Fruit fly (Drosophila melanogaster) whole organism, wandering third instar larva: ENCODE results near the gene Megf8.

Experiments
- Abd-B ChIP-seq: fragments of >200 bp; optimal IDR thresholded peaks from 2 replicates; lab custom pipeline; 2017; ENCODE audit warnings: missing biosample characterization, missing genetic modification characterization
- CG32264 ChIP-seq: fragments of 200-800 bp; sonication (Bioruptor generic); optimal IDR thresholded peaks from 2 replicates; lab custom pipeline; 2016; ENCODE audit warnings: missing biosample characterization, missing genetic modification characterization
- CG9705 ChIP-seq: fragments of 200-800 bp; sonication (Bioruptor generic); optimal IDR thresholded peaks from 2 replicates; lab custom pipeline; 2018; ENCODE audit warnings: missing biosample characterization, mild to moderate bottlenecking, missing genetic modification characterization
- CrebA ChIP-seq: fragments of 200-800 bp; sonication (Bioruptor generic); optimal IDR thresholded peaks from 2 replicates; lab custom pipeline; 2016; ENCODE audit warnings: missing biosample characterization, mild to moderate bottlenecking, missing genetic modification characterization, borderline replicate concordance
- Dif ChIP-seq: fragments of 200-275, 200-300 bp; sonication (Bioruptor generic); optimal IDR thresholded peaks from 2 replicates; lab custom pipeline; 2018; ENCODE audit warnings: missing biosample characterization, missing genetic modification characterization; ENCODE audit not compliant: partially characterized antibody
- GATAd ChIP-seq: sonication (Bioruptor generic); optimal IDR thresholded peaks from 2 replicates; lab custom pipeline; 2016; ENCODE audit warnings: missing biosample characterization, missing genetic modification characterization
- HLH106 ChIP-seq: fragments of 200-800 bp; optimal IDR thresholded peaks from 3 replicates; lab custom pipeline; 2019; ENCODE audit warnings: missing biosample characterization, mild to moderate bottlenecking, missing genetic modification characterization, moderate library complexity
- Hnf4 ChIP-seq: fragments of 200-800 bp; sonication (Bioruptor generic); optimal IDR thresholded peaks from 2 replicates; lab custom pipeline; 2016; ENCODE audit warnings: missing biosample characterization, mild to moderate bottlenecking, missing genetic modification characterization
- Hr78 ChIP-seq: fragments of >200 bp; optimal IDR thresholded peaks from 2 replicates; lab custom pipeline; 2017; ENCODE audit warnings: missing biosample characterization, missing genetic modification characterization
- Hr83 ChIP-seq: fragments of 200-300 bp; sonication (Bioruptor generic); optimal IDR thresholded peaks from 2 replicates; lab custom pipeline; 2016; ENCODE audit warnings: missing biosample characterization, mild to moderate bottlenecking, missing genetic modification characterization, moderate library complexity; ENCODE audit not compliant: poor library complexity, severe bottlenecking
- Jra ChIP-seq: sonication (Bioruptor generic); optimal IDR thresholded peaks from 2 replicates; lab custom pipeline; 2016; ENCODE audit warnings: missing biosample characterization, missing genetic modification characterization
- Mio ChIP-seq: sonication (Bioruptor generic); optimal IDR thresholded peaks from 2 replicates; lab custom pipeline; 2016; ENCODE audit warnings: missing biosample characterization, missing genetic modification characterization
- Myc ChIP-seq: fragments of >200 bp; optimal IDR thresholded peaks from 2 replicates; lab custom pipeline; 2017
- N ChIP-seq: fragments of >200 bp; optimal IDR thresholded peaks from 2 replicates; lab custom pipeline; 2018; ENCODE audit warnings: missing biosample characterization, missing external identifiers, missing genetic modification characterization
- OdsH ChIP-seq: fragments of 200-800 bp; sonication (Bioruptor generic); optimal IDR thresholded peaks from 2 replicates; lab custom pipeline; 2016; ENCODE audit warnings: missing biosample characterization, mild to moderate bottlenecking, missing genetic modification characterization
- Rel ChIP-seq, 2 experiments: fragments of 200-800 bp; sonication (Bioruptor generic) in 1 of 2; optimal IDR thresholded peaks; 2 replicates in 1 of 2; 3 replicates in 1 of 2; lab custom pipeline; 2016 to 2019; ENCODE audit warnings: mild to moderate bottlenecking in 2 of 2, missing biosample characterization in 2 of 2, missing genetic modification characterization in 2 of 2, moderate library complexity in 1 of 2
- Sp1 ChIP-seq: fragments of 200-800 bp; sonication (Bioruptor generic); optimal IDR thresholded peaks from 3 replicates; lab custom pipeline; 2019; ENCODE audit warnings: missing biosample characterization, mild to moderate bottlenecking, missing genetic modification characterization, moderate library complexity
- Vsx2 ChIP-seq: fragments of 200-300, 225-300 bp; sonication (Bioruptor generic); optimal IDR thresholded peaks from 2 replicates; lab custom pipeline; 2018; ENCODE audit warnings: missing biosample characterization, missing genetic modification characterization; ENCODE audit not compliant: partially characterized antibody
- br ChIP-seq: fragments of 200-800 bp; sonication (Bioruptor generic); optimal IDR thresholded peaks from 2 replicates; lab custom pipeline; 2016; ENCODE audit warnings: missing biosample characterization, missing genetic modification characterization
- brk ChIP-seq: fragments of 200-800 bp; sonication (Bioruptor generic); optimal IDR thresholded peaks from 2 replicates; lab custom pipeline; 2016; ENCODE audit warnings: missing biosample characterization, mild to moderate bottlenecking, missing genetic modification characterization
- dl ChIP-seq, 2 experiments: fragments of 175-275, 200-275 bp in 1 of 2; fragments of 200-275 bp in 1 of 2; sonication (Bioruptor generic); optimal IDR thresholded peaks; lab custom pipeline; 2018; ENCODE audit warnings: mild to moderate bottlenecking in 2 of 2, missing biosample characterization in 2 of 2, missing genetic modification characterization in 2 of 2, moderate library complexity in 2 of 2; ENCODE audit not compliant: partially characterized antibody in 2 of 2, insufficient read depth in 1 of 2
- dsf ChIP-seq: sonication (Bioruptor generic); optimal IDR thresholded peaks from 2 replicates; lab custom pipeline; 2016; ENCODE audit warnings: missing biosample characterization, missing genetic modification characterization, borderline replicate concordance
- ey ChIP-seq: fragments of 200-800 bp; sonication (Bioruptor generic); optimal IDR thresholded peaks from 2 replicates; lab custom pipeline; 2016; ENCODE audit warnings: missing biosample characterization, missing genetic modification characterization
- foxo ChIP-seq, 2 experiments: fragments of 200-800 bp; sonication (Bioruptor generic); optimal IDR thresholded peaks; 2 replicates in 1 of 2; 3 replicates in 1 of 2; lab custom pipeline; 2016 to 2017; ENCODE audit warnings: missing biosample characterization in 2 of 2, missing genetic modification characterization in 2 of 2
- fru ChIP-seq: fragments of 200-800 bp; sonication (Bioruptor generic); optimal IDR thresholded peaks from 3 replicates; lab custom pipeline; 2016; ENCODE audit warnings: missing biosample characterization, mild to moderate bottlenecking, missing genetic modification characterization
- h ChIP-seq: fragments of 200-800 bp; sonication (Bioruptor generic); optimal IDR thresholded peaks from 3 replicates; lab custom pipeline; 2016; ENCODE audit warnings: missing biosample characterization, mild to moderate bottlenecking, missing genetic modification characterization
- lola ChIP-seq: fragments of >200 bp; optimal IDR thresholded peaks from 2 replicates; lab custom pipeline; 2017; ENCODE audit warnings: missing biosample characterization, missing genetic modification characterization
- pan ChIP-seq: fragments of >200 bp; optimal IDR thresholded peaks from 2 replicates; lab custom pipeline; 2017
- psq ChIP-seq: fragments of 200-800 bp; sonication (Bioruptor generic); optimal IDR thresholded peaks from 3 replicates; lab custom pipeline; 2017; ENCODE audit warnings: missing biosample characterization, mild to moderate bottlenecking, missing genetic modification characterization, moderate library complexity
- rgr ChIP-seq: fragments of 200-800 bp; sonication (Bioruptor generic); optimal IDR thresholded peaks from 3 replicates; lab custom pipeline; 2016; ENCODE audit warnings: missing biosample characterization, mild to moderate bottlenecking, missing genetic modification characterization
- sage ChIP-seq: fragments of 200-800 bp; sonication (Bioruptor generic); optimal IDR thresholded peaks from 2 replicates; lab custom pipeline; 2016; ENCODE audit warnings: missing biosample characterization, mild to moderate bottlenecking, missing genetic modification characterization
- sv ChIP-seq: fragments of 200-800 bp; sonication (Bioruptor generic); optimal IDR thresholded peaks from 3 replicates; lab custom pipeline; 2016; ENCODE audit warnings: missing biosample characterization, missing genetic modification characterization
- tai ChIP-seq: sonication (Bioruptor generic); optimal IDR thresholded peaks from 2 replicates; lab custom pipeline; 2016; ENCODE audit warnings: missing biosample characterization, missing genetic modification characterization
- usp ChIP-seq: fragments of >200 bp; optimal IDR thresholded peaks from 2 replicates; lab custom pipeline; 2017; ENCODE audit warnings: missing biosample characterization, missing genetic modification characterization
- woc ChIP-seq: sonication (Bioruptor generic); optimal IDR thresholded peaks from 2 replicates; lab custom pipeline; 2016; ENCODE audit warnings: missing biosample characterization, mild to moderate bottlenecking, missing genetic modification characterization

The Megf8 gene

dm6 chr2L:7997290-7998079 is 45.8 kb upstream of the Megf8 start:
- TF ChIP-seq CrebA (GFP tag; lab: Kevin White, UChicago) (no peak), Dif (GFP tag; lab: Kevin White, UChicago) (no peak), GATAd (GFP tag; lab: Kevin White, UChicago) (no peak)

dm6 chr2L:7998080-7998457 is 45.2 kb upstream of the Megf8 start, which contains the start of gene CG7227:
Gene CG7227 (minus strand): TSS chr2L:7998151.
- TF ChIP-seq Rel (GFP tag; optimal IDR thresholded peaks at IDR 0.05; lab: Kevin White, UChicago) (no peak), Rel (tag; optimal IDR thresholded peaks at IDR 0.05; lab: Kevin White, UChicago) (no peak), CG32264 (GFP tag; lab: Kevin White, UChicago) (no peak), lola (no peak), GATAd (GFP tag; lab: Kevin White, UChicago) (no peak), brk (GFP tag; lab: Kevin White, UChicago) (no peak), CrebA (GFP tag; lab: Kevin White, UChicago) (no peak), usp (GFP tag; lab: Kevin White, UChicago) (no peak), CG9705 (GFP tag; lab: Kevin White, UChicago) (no peak), Hnf4 (GFP tag; lab: Kevin White, UChicago) (no peak), dl (GFP tag; optimal IDR thresholded peaks at IDR 0.05; lab: Kevin White, UChicago; ENCODE audit: insufficient read depth in 1 of 2, partially characterized antibody in 2 of 2) (no peak), Jra (no peak), sv (no peak), h (GFP tag; lab: Kevin White, UChicago) (no peak), rgr (GFP tag; lab: Kevin White, UChicago) (no peak), Sp1 (GFP tag; lab: Kevin White, UChicago) (no peak), Myc (lab: Kevin White, UChicago) (no peak), Abd-B (GFP tag; lab: Kevin White, UChicago) (no peak), woc (GFP tag; lab: Kevin White, UChicago) (no peak)
- TF ChIP-seq, all 38 proteins: peak for 0

dm6 chr2L:7998655-7999054 is 44.6 kb upstream of the Megf8 start, which contains the start of gene Sirup:
Gene Sirup (plus strand): TSS chr2L:7998869.
- peak; percentile 31 for TF ChIP-seq OdsH (GFP tag; lab: Kevin White, UChicago)
- no peak for TF ChIP-seq HLH106 (tag; lab: Kevin White, UChicago)
- TF ChIP-seq rgr (GFP tag; lab: Kevin White, UChicago) = peak; percentile 43
- no peak for TF ChIP-seq lola
- TF ChIP-seq Hr78 (GFP tag; lab: Kevin White, UChicago) = no peak
- TF ChIP-seq foxo (GFP tag; optimal IDR thresholded peaks at IDR 0.05; lab: Kevin White, UChicago) = peak in 1 of 2 experiments; percentile 19
- TF ChIP-seq Dif (GFP tag; lab: Kevin White, UChicago) = peak; percentile 11
- TF ChIP-seq CG32264 (GFP tag; lab: Kevin White, UChicago) = no peak
- peak; percentile 54 for TF ChIP-seq Sp1 (GFP tag; lab: Kevin White, UChicago)
- TF ChIP-seq fru = peak; percentile 32
- no peak for TF ChIP-seq Rel (GFP tag; optimal IDR thresholded peaks at IDR 0.05; lab: Kevin White, UChicago)
- TF ChIP-seq Rel (tag; optimal IDR thresholded peaks at IDR 0.05; lab: Kevin White, UChicago) = peak; percentile 52
- TF ChIP-seq tai (GFP tag; lab: Kevin White, UChicago) = peak; percentile 55
- peak; percentile 21 for TF ChIP-seq br (GFP tag; lab: Kevin White, UChicago)
- no peak for TF ChIP-seq usp (GFP tag; lab: Kevin White, UChicago)
- TF ChIP-seq Hnf4 (GFP tag; lab: Kevin White, UChicago) = peak; percentile 71
- TF ChIP-seq Myc (lab: Kevin White, UChicago) = peak; percentile 25
- no peak for TF ChIP-seq dsf (GFP tag; lab: Kevin White, UChicago)
- no peak for TF ChIP-seq h (GFP tag; lab: Kevin White, UChicago)
- no peak for TF ChIP-seq brk (GFP tag; lab: Kevin White, UChicago)
- TF ChIP-seq dl (GFP tag; optimal IDR thresholded peaks at IDR 0.05; lab: Kevin White, UChicago; ENCODE audit: insufficient read depth in 1 of 2, partially characterized antibody in 2 of 2) = no peak
- TF ChIP-seq ey (GFP tag; lab: Kevin White, UChicago) = no peak
- no peak for TF ChIP-seq sage (GFP tag; lab: Kevin White, UChicago)

dm6 chr2L:8000578-8001040 is 42.7 kb upstream of the Megf8 start:
- TF ChIP-seq br (GFP tag; lab: Kevin White, UChicago) = peak; percentile 91
- TF ChIP-seq dsf (GFP tag; lab: Kevin White, UChicago) = no peak
- peak; percentile 4 for TF ChIP-seq CG9705 (GFP tag; lab: Kevin White, UChicago)
- TF ChIP-seq HLH106 (tag; lab: Kevin White, UChicago) = peak; percentile 87
- no peak for TF ChIP-seq Hr83 (GFP tag; lab: Kevin White, UChicago)
- TF ChIP-seq Mio (GFP tag; lab: Kevin White, UChicago) = peak; percentile 12
- peak; percentile 89 for TF ChIP-seq woc (GFP tag; lab: Kevin White, UChicago)
- TF ChIP-seq Abd-B (GFP tag; lab: Kevin White, UChicago) = no peak
- no peak for TF ChIP-seq Dif (GFP tag; lab: Kevin White, UChicago)
- TF ChIP-seq foxo (GFP tag; optimal IDR thresholded peaks at IDR 0.05; lab: Kevin White, UChicago) = peak; percentile 39 to 92
- TF ChIP-seq brk (GFP tag; lab: Kevin White, UChicago) = no peak
- TF ChIP-seq OdsH (GFP tag; lab: Kevin White, UChicago) = peak; percentile 81
- TF ChIP-seq Vsx2 (GFP tag; lab: Kevin White, UChicago) = no peak
- peak; percentile 37 for TF ChIP-seq Myc (lab: Kevin White, UChicago)
- TF ChIP-seq rgr (GFP tag; lab: Kevin White, UChicago) = peak; percentile 84
- peak; percentile 23 for TF ChIP-seq sv
- TF ChIP-seq psq (GFP tag; lab: Kevin White, UChicago) = peak; percentile 86
- TF ChIP-seq Sp1 (GFP tag; lab: Kevin White, UChicago) = peak; percentile 80
- no peak for TF ChIP-seq dl (GFP tag; optimal IDR thresholded peaks at IDR 0.05; lab: Kevin White, UChicago; ENCODE audit: insufficient read depth in 1 of 2, partially characterized antibody in 2 of 2)
- no peak for TF ChIP-seq pan (lab: Kevin White, UChicago)
- no peak for TF ChIP-seq N (GFP tag; lab: Kevin White, UChicago)
- TF ChIP-seq fru = peak; percentile 96
- no peak for TF ChIP-seq Jra
- TF ChIP-seq lola = no peak
- TF ChIP-seq usp (GFP tag; lab: Kevin White, UChicago) = no peak
- TF ChIP-seq CG32264 (GFP tag; lab: Kevin White, UChicago) = peak; percentile 74
